Worm (Caenorhabditis elegans) whole organism, young adult: ENCODE results near the gene ent-1.

ENCODE experiments used
- B0019.2 ChIP-seq: fragments of 200-800 bp; sonication (Bioruptor generic); conservative IDR thresholded peaks from 2 replicates; pipeline ENCODE4 v1.3.6; 2022; ENCODE audit warnings: missing genetic modification reagents, missing genetic modification characterization, missing compliant biosample characterization
- B0035.1 ChIP-seq: sonication (generic microtip); optimal IDR thresholded peaks from 2 replicates; lab custom pipeline; 2016; ENCODE audit warnings: missing genetic modification characterization, mild to moderate bottlenecking, missing compliant biosample characterization, missing genotype, missing genetic modification reagents
- gei-17 ChIP-seq: fragments of 200-800 bp; sonication (Bioruptor generic); optimal IDR thresholded peaks from 2 replicates; lab custom pipeline; 2018; ENCODE audit warnings: mild to moderate bottlenecking, missing genetic modification characterization, missing compliant biosample characterization
- hlh-26 ChIP-seq: fragments of 200-800 bp; sonication (Bioruptor generic); conservative IDR thresholded peaks from 2 replicates; pipeline ENCODE4 v1.3.6; 2022; ENCODE audit warnings: missing genetic modification reagents, missing genetic modification characterization, missing compliant biosample characterization
- let-526 ChIP-seq: fragments of 200-800 bp; sonication (Bioruptor generic); IDR thresholded peaks from 2 replicates; pipeline ENCODE4 v1.3.6; 2022; ENCODE audit warnings: missing genetic modification reagents, missing genetic modification characterization, missing compliant biosample characterization
- lin-26 ChIP-seq: fragments of 200-800 bp; sonication (Bioruptor generic); IDR thresholded peaks from 2 replicates; pipeline ENCODE4 v1.3.6; 2022; ENCODE audit warnings: missing genetic modification reagents, missing genetic modification characterization, missing compliant biosample characterization
- lir-1 ChIP-seq: fragments of 200-800 bp; sonication (Bioruptor generic); conservative IDR thresholded peaks from 2 replicates; pipeline ENCODE4 v1.3.6; 2022; ENCODE audit warnings: missing genetic modification reagents, missing genetic modification characterization, missing compliant biosample characterization

ce11 chrIV:11659794-11660312 lies 4.6 kb upstream of the ent-1 start, which contains the start of gene ZK792.1:
- no peak for TF ChIP-seq lir-1 (GFP tag; lab: Robert Waterston, UW)
- no peak for TF ChIP-seq lin-26 (GFP tag; lab: Robert Waterston, UW)
- TF ChIP-seq let-526 (GFP tag; lab: Robert Waterston, UW): no peak
- no peak for TF ChIP-seq B0035.1 (tag; lab: Kevin White, UChicago)
- TF ChIP-seq hlh-26 (GFP tag; lab: Robert Waterston, UW): no peak
- no peak for TF ChIP-seq B0019.2
- no peak for TF ChIP-seq gei-17 (GFP tag; lab: Kevin White, UChicago)
